Fruit fly (Drosophila melanogaster) whole organism, pupa: Measurements from ENCODE around the gene CG31804.

Source experiments
- CG14655 ChIP-seq: fragments of 200-800 bp; sonication (Bioruptor generic); optimal IDR thresholded peaks from 3 replicates; lab custom pipeline; 2017; ENCODE audit warnings: mild to moderate bottlenecking, missing biosample characterization, missing genetic modification reagents, missing genetic modification characterization
- CG4496 ChIP-seq: fragments of 200-800 bp; sonication (Bioruptor generic); IDR thresholded peaks from 3 replicates; pipeline ENCODE4 v1.3.6; 2022; ENCODE audit warnings: missing biosample characterization, missing genetic modification characterization
- CG8159 ChIP-seq: fragments of 200-800 bp; sonication (Bioruptor generic); optimal IDR thresholded peaks from 3 replicates; lab custom pipeline; 2018; ENCODE audit warnings: missing biosample characterization, mild to moderate bottlenecking, missing genetic modification characterization, moderate library complexity
- CG9948 ChIP-seq: fragments of 200-800 bp; sonication (Bioruptor generic); optimal IDR thresholded peaks from 2 replicates; lab custom pipeline; 2018; ENCODE audit warnings: missing biosample characterization, mild to moderate bottlenecking, missing genetic modification characterization, moderate library complexity
- D1 ChIP-seq: fragments of 200-800 bp; sonication (Bioruptor generic); optimal IDR thresholded peaks from 2 replicates; lab custom pipeline; 2018; ENCODE audit warnings: missing biosample characterization, mild to moderate bottlenecking, missing genetic modification characterization, moderate library complexity
- EcR ChIP-seq: fragments of 200-800 bp; sonication (Bioruptor generic); optimal IDR thresholded peaks from 3 replicates; lab custom pipeline; 2019; ENCODE audit warnings: missing biosample characterization, missing genetic modification characterization, mild to moderate bottlenecking, moderate library complexity, missing genetic modification reagents
- Ets98B ChIP-seq: fragments of 200-800 bp; sonication (Bioruptor generic); IDR thresholded peaks from 2 replicates; pipeline ENCODE4 v1.3.6; 2022; ENCODE audit warnings: missing biosample characterization, missing genetic modification characterization
- Pif1A ChIP-seq: fragments of 200-800 bp; sonication (Bioruptor generic); optimal IDR thresholded peaks from 3 replicates; lab custom pipeline; 2016; ENCODE audit warnings: missing biosample characterization, missing genetic modification characterization
- Pif1B ChIP-seq: fragments of 200-800 bp; sonication (Bioruptor generic); optimal IDR thresholded peaks from 3 replicates; lab custom pipeline; 2016; ENCODE audit warnings: missing biosample characterization, missing genetic modification characterization
- rn ChIP-seq: fragments of 200-800 bp; sonication (Bioruptor generic); IDR thresholded peaks from 2 replicates; pipeline ENCODE4 v1.3.6; 2022; ENCODE audit warnings: missing biosample characterization, missing genetic modification characterization

DNA sequence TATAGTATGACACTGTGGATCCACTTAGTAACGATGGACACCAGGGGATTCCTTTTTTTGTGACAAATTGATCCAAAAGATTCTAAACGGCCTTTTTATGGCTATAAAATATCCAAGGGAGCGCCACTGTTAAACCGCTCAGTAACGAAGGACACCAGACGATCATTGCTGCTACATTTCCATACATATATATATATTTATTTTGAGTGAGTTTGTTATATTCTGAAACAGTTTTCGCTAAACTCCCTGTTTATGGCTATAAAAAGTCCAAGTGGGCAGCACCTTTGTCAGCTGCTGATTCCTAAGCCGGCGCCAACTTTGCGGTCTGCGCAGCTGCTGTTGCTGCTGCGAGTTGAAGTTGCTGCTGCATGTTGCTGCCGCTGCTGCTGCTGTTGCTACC, 17.2 kb downstream of the CG31804 start:
- TF ChIP-seq EcR (no peak), Pif1A (GFP tag; lab: Kevin White, UChicago) (no peak), CG9948 (tag; lab: Kevin White, UChicago) (no peak), CG14655 (GFP tag; lab: Kevin White, UChicago) (no peak), rn (GFP tag; lab: Robert Waterston, UW) (no peak), D1 (tag; lab: Kevin White, UChicago) (no peak), CG4496 (GFP tag; lab: Robert Waterston, UW) (no peak), Ets98B (GFP tag; lab: Robert Waterston, UW) (no peak), Pif1B (GFP tag; lab: Kevin White, UChicago) (no peak), CG8159 (no peak)
